Worm (Caenorhabditis elegans) whole organism, L4 larva: ENCODE results near the gene C45G9.2.

ENCODE experiments used
- ZK546.5 ChIP-seq, 2 experiments: sonication (generic microtip); optimal IDR thresholded peaks; 2 replicates each; lab custom pipeline; 2017; ENCODE audit warnings: missing biosample characterization in 2 of 2, missing genetic modification characterization in 2 of 2
- ama-1 ChIP-seq: fragments of 150-350 bp; optimal IDR thresholded peaks from 2 replicates; lab custom pipeline; 2014; ENCODE audit warnings: inconsistent platforms, mixed read lengths
- fos-1 ChIP-seq: fragments of 150-350 bp; optimal IDR thresholded peaks from 2 replicates; lab custom pipeline; 2014; ENCODE audit warnings: missing biosample characterization, missing genetic modification characterization
- nhr-6 ChIP-seq: fragments of 150-350 bp; optimal IDR thresholded peaks from 2 replicates; lab custom pipeline; 2014; ENCODE audit warnings: missing biosample characterization, missing genetic modification characterization
- unc-130 ChIP-seq: sonication (generic microtip); optimal IDR thresholded peaks from 2 replicates; lab custom pipeline; 2016; ENCODE audit warnings: missing genetic modification reagents, missing genetic modification characterization, missing compliant biosample characterization
- zfp-2 ChIP-seq: sonication (generic microtip); optimal IDR thresholded peaks from 2 replicates; lab custom pipeline; 2016; ENCODE audit warnings: mild to moderate bottlenecking, missing genetic modification characterization, missing compliant biosample characterization

DNA sequence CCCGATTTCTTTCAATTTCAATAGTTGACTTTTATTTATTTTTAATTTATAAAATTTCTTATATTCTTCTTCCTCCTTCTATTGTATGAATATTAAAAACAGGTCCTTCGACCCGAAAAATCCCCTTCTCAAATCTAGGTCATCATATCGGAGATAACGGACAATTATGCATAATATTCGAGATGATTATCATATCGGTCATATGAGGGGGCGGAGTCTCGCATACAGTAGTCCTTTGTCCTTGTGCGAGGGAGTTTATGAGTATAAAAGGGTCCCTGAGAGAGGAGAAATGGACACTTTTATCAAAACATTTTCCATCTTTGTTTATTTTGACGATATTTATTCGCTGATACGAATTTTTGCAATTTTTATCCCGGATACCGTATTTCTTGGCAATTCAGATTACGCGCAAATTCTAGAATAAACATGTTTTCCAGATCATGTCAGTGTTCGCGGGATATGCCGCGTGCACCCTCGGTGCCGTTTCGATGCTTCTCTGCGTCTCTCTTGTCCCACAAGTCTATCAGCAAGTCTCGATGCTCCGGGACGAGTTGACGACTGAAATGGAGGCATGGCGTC is 38.1 kb downstream of the C45G9.2 start, which contains the start of gene dpy-17:
- TF ChIP-seq nhr-6 (tag; lab: Kevin White, UChicago), result no peak
- no peak for TF ChIP-seq fos-1 (tag; lab: Kevin White, UChicago)
- no peak for TF ChIP-seq unc-130 (GFP tag; lab: Kevin White, UChicago)
- TF ChIP-seq ZK546.5 (tag; optimal IDR thresholded peaks at IDR 0.05; lab: Kevin White, UChicago), result no peak
- no peak for TF ChIP-seq zfp-2 (tag; lab: Kevin White, UChicago)
- TF ChIP-seq ama-1 (lab: Kevin White, UChicago), result no peak
